Fruit fly (Drosophila melanogaster) whole organism: ENCODE results near the gene CG15390.

Source experiments
- CG8478 ChIP-seq: fragments of >200 bp; optimal IDR thresholded peaks from 2 replicates; lab custom pipeline; 2018; ENCODE audit warnings: inconsistent platforms
- psq ChIP-seq: fragments of >200 bp; optimal IDR thresholded peaks from 2 replicates; lab custom pipeline; 2017
- usp ChIP-seq: fragments of >200 bp; optimal IDR thresholded peaks from 2 replicates; lab custom pipeline; 2017; ENCODE audit warnings: missing biosample characterization, missing genetic modification characterization, mixed read lengths

dm6 chr2L:2361893-2362807, 12.4 kb upstream of the CG15390 start:
- TF ChIP-seq usp (GFP tag; lab: Kevin White, UChicago) (no peak), psq (lab: Kevin White, UChicago) (no peak), CG8478 (lab: Kevin White, UChicago) (no peak)
